Worm (Caenorhabditis elegans): Measurements from ENCODE around the gene rad-50.

ce11 chrV:12276946-12277345, 31.5 kb downstream of the rad-50 start, which contains the start of gene bnc-1:
- TF ChIP-seq dox-1 (GFP tag; IDR thresholded peaks at IDR 0.05) (no peak), hsf-1 (GFP tag; IDR thresholded peaks at IDR 0.05) (no peak), rpc-1 (optimal IDR thresholded peaks at IDR 0.05) (no peak), rpc-1 (tag; optimal IDR thresholded peaks at IDR 0.05) (no peak), chd-7 (tag; optimal IDR thresholded peaks at IDR 0.05) (no peak), athp-1 (tag; optimal IDR thresholded peaks at IDR 0.05) (no peak), egl-18 (GFP tag; IDR thresholded peaks at IDR 0.05) (no peak), attf-5 (GFP tag; optimal IDR thresholded peaks at IDR 0.05) (no peak), C06A6.2 (GFP tag; conservative IDR thresholded peaks at IDR 0.05) (no peak), snpc-4 (GFP tag; optimal IDR thresholded peaks at IDR 0.05) (no peak), snpc-4 (tag; optimal IDR thresholded peaks at IDR 0.05) (no peak), pha-4 (tag; optimal IDR thresholded peaks at IDR 0.05) (no peak), ama-1 (optimal IDR thresholded peaks at IDR 0.05) (no peak), ama-1 (GFP tag; optimal IDR thresholded peaks at IDR 0.05) (no peak), ztf-18 (tag; optimal IDR thresholded peaks at IDR 0.05) (no peak), aptf-3 (GFP tag; IDR thresholded peaks at IDR 0.05) (no peak), C17E4.6 (GFP tag; IDR thresholded peaks at IDR 0.05) (no peak)

All from whole organism, young adult.